Worm (Caenorhabditis elegans) whole organism, young adult: ENCODE measurements around the gene lys-6.

ENCODE experiments used
- B0336.3 ChIP-seq: fragments of 200-800 bp; sonication (Bioruptor generic); IDR thresholded peaks from 2 replicates; pipeline ENCODE4 v1.3.6; 2022; ENCODE audit warnings: missing genetic modification characterization, missing compliant biosample characterization
- F23B12.7 ChIP-seq: sonication (generic microtip); optimal IDR thresholded peaks from 2 replicates; lab custom pipeline; 2017; ENCODE audit warnings: missing genetic modification characterization, mild to moderate bottlenecking, missing compliant biosample characterization, antibody characterized with exemption, moderate library complexity; ENCODE audit not compliant: insufficient read depth
- F33H1.4 ChIP-seq: fragments of 200-800 bp; sonication (Bioruptor generic); IDR thresholded peaks from 2 replicates; pipeline ENCODE4 v1.3.6; 2022; ENCODE audit warnings: missing genetic modification reagents, missing genetic modification characterization, missing compliant biosample characterization
- F49E8.2 ChIP-seq: sonication (generic microtip); optimal IDR thresholded peaks from 3 replicates; lab custom pipeline; 2017; ENCODE audit warnings: missing genetic modification characterization, mild to moderate bottlenecking, missing compliant biosample characterization, antibody characterized with exemption, moderate library complexity; ENCODE audit not compliant: insufficient read depth
- K11D2.4 ChIP-seq: fragments of 200-800 bp; sonication (Bioruptor generic); IDR thresholded peaks from 2 replicates; pipeline ENCODE4 v1.3.6; 2022; ENCODE audit warnings: missing genetic modification reagents, missing genetic modification characterization, missing compliant biosample characterization
- T26A5.8 ChIP-seq: sonication (generic microtip); optimal IDR thresholded peaks from 2 replicates; lab custom pipeline; 2016; ENCODE audit warnings: missing genetic modification characterization, missing compliant biosample characterization
- Y53G8AR.9 ChIP-seq: fragments of 200-800 bp; sonication (Bioruptor generic); conservative IDR thresholded peaks from 2 replicates; pipeline ENCODE4 v1.3.6; 2022; ENCODE audit warnings: missing genetic modification reagents, missing genetic modification characterization, missing compliant biosample characterization
- Y56A3A.18 ChIP-seq: fragments of 200-800 bp; sonication (Bioruptor generic); IDR thresholded peaks from 2 replicates; pipeline ENCODE4 v1.3.6; 2022; ENCODE audit warnings: missing genetic modification reagents, missing genetic modification characterization, missing compliant biosample characterization
- aptf-3 ChIP-seq: fragments of 200-800 bp; sonication (Bioruptor generic); IDR thresholded peaks from 2 replicates; pipeline ENCODE4 v1.3.6; 2022; ENCODE audit warnings: missing genetic modification characterization, missing compliant biosample characterization
- attf-5 ChIP-seq: fragments of 200-800 bp; sonication (Bioruptor generic); optimal IDR thresholded peaks from 2 replicates; lab custom pipeline; 2018; ENCODE audit warnings: mild to moderate bottlenecking, missing genetic modification characterization, missing compliant biosample characterization
- attf-6 ChIP-seq: fragments of 200-800 bp; sonication (Bioruptor generic); IDR thresholded peaks from 2 replicates; pipeline ENCODE4 v1.3.6; 2022; ENCODE audit warnings: missing genetic modification reagents, missing genetic modification characterization, missing compliant biosample characterization
- bed-1 ChIP-seq: fragments of 200-800 bp; sonication (Bioruptor generic); IDR thresholded peaks from 2 replicates; pipeline ENCODE4 v1.3.6; 2022; ENCODE audit warnings: missing genetic modification reagents, missing genetic modification characterization, missing compliant biosample characterization
- bed-2 ChIP-seq: fragments of 200-800 bp; sonication (Bioruptor generic); IDR thresholded peaks from 2 replicates; pipeline ENCODE4 v1.3.6; 2022; ENCODE audit warnings: missing genetic modification reagents, missing genetic modification characterization, missing compliant biosample characterization
- cebp-2 ChIP-seq: fragments of 200-800 bp; sonication (Bioruptor generic); IDR thresholded peaks from 2 replicates; pipeline ENCODE4 v1.3.6; 2022; ENCODE audit warnings: missing genetic modification characterization, missing compliant biosample characterization
- ceh-40 ChIP-seq: fragments of 200-800 bp; sonication (Bioruptor generic); IDR thresholded peaks from 2 replicates; pipeline ENCODE4 v1.3.6; 2022; ENCODE audit warnings: missing genetic modification characterization, missing compliant biosample characterization
- efl-1 ChIP-seq: fragments of 150-350 bp; optimal IDR thresholded peaks from 2 replicates; lab custom pipeline; 2014; ENCODE audit warnings: missing biosample characterization, missing genetic modification reagents, missing genetic modification characterization
- egl-18 ChIP-seq: fragments of 200-800 bp; sonication (Bioruptor generic); IDR thresholded peaks from 2 replicates; pipeline ENCODE4 v1.3.6; 2022; ENCODE audit warnings: missing genetic modification reagents, missing genetic modification characterization, missing compliant biosample characterization
- ekl-4 ChIP-seq: fragments of 200-800 bp; sonication (Bioruptor generic); IDR thresholded peaks from 2 replicates; pipeline ENCODE4 v1.3.6; 2022; ENCODE audit warnings: missing genetic modification reagents, missing genetic modification characterization, missing compliant biosample characterization
- him-1 ChIP-seq: sonication (generic microtip); optimal IDR thresholded peaks from 2 replicates; lab custom pipeline; 2016; ENCODE audit warnings: missing genotype, missing genetic modification reagents, missing genetic modification characterization, missing compliant biosample characterization
- hrde-1 ChIP-seq: sonication (generic microtip); optimal IDR thresholded peaks from 2 replicates; lab custom pipeline; 2016; ENCODE audit warnings: missing genetic modification characterization, mild to moderate bottlenecking, missing compliant biosample characterization, moderate library complexity, missing genotype, missing genetic modification reagents, borderline replicate concordance
- lag-1 ChIP-seq: fragments of 200-800 bp; sonication (Bioruptor generic); IDR thresholded peaks from 2 replicates; pipeline ENCODE4 v1.3.6; 2022; ENCODE audit warnings: missing genetic modification reagents, missing genetic modification characterization, missing compliant biosample characterization
- lin-26 ChIP-seq: fragments of 200-800 bp; sonication (Bioruptor generic); IDR thresholded peaks from 2 replicates; pipeline ENCODE4 v1.3.6; 2022; ENCODE audit warnings: missing genetic modification reagents, missing genetic modification characterization, missing compliant biosample characterization
- lin-40 ChIP-seq: sonication (generic microtip); optimal IDR thresholded peaks from 2 replicates; lab custom pipeline; 2016; ENCODE audit warnings: missing genetic modification characterization, mild to moderate bottlenecking, missing compliant biosample characterization, missing genotype, missing genetic modification reagents
- madf-3 ChIP-seq: fragments of 200-800 bp; sonication (Bioruptor generic); IDR thresholded peaks from 2 replicates; pipeline ENCODE4 v1.3.6; 2022; ENCODE audit warnings: missing genetic modification reagents, missing genetic modification characterization, missing compliant biosample characterization
- madf-6 ChIP-seq: fragments of 200-800 bp; sonication (Bioruptor generic); IDR thresholded peaks from 2 replicates; pipeline ENCODE4 v1.3.6; 2022; ENCODE audit warnings: missing genetic modification reagents, missing genetic modification characterization, missing compliant biosample characterization
- mxl-1 ChIP-seq: sonication (generic microtip); optimal IDR thresholded peaks from 2 replicates; lab custom pipeline; 2016; ENCODE audit warnings: missing genetic modification characterization, missing compliant biosample characterization
- nhr-120 ChIP-seq: fragments of 200-800 bp; sonication (Bioruptor generic); IDR thresholded peaks from 2 replicates; pipeline ENCODE4 v1.3.6; 2022; ENCODE audit warnings: missing genetic modification characterization, missing compliant biosample characterization
- nhr-27 ChIP-seq: fragments of 200-800 bp; sonication (Bioruptor generic); optimal IDR thresholded peaks from 2 replicates; lab custom pipeline; 2018; ENCODE audit warnings: mild to moderate bottlenecking, missing genetic modification characterization, moderate library complexity, missing compliant biosample characterization
- pbrm-1 ChIP-seq: fragments of 200-800 bp; sonication (Bioruptor generic); IDR thresholded peaks from 2 replicates; pipeline ENCODE4 v1.3.6; 2022; ENCODE audit warnings: missing genetic modification reagents, missing genetic modification characterization, missing compliant biosample characterization
- rec-8 ChIP-seq, 2 experiments: sonication (generic microtip); optimal IDR thresholded peaks; 2 replicates each; lab custom pipeline; 2016; ENCODE audit warnings: mild to moderate bottlenecking in 2 of 2, missing genetic modification characterization in 2 of 2, missing genetic modification reagents in 2 of 2, missing genotype in 2 of 2, missing biosample characterization in 1 of 2, missing compliant biosample characterization in 1 of 2, moderate library complexity in 1 of 2
- rpc-1 ChIP-seq, 2 experiments: fragments of 150-350 bp in 1 of 2; sonication (generic microtip) in 1 of 2; optimal IDR thresholded peaks; 2 replicates each; lab custom pipeline; 2014 to 2018; ENCODE audit warnings: missing biosample characterization in 1 of 2, missing genetic modification characterization in 1 of 2, missing genetic modification reagents in 1 of 2, missing genotype in 1 of 2
- sdz-38 ChIP-seq: sonication (generic microtip); optimal IDR thresholded peaks from 2 replicates; lab custom pipeline; 2016; ENCODE audit warnings: missing genotype, missing genetic modification characterization, missing compliant biosample characterization
- snpc-1.1 ChIP-seq: sonication (generic microtip); optimal IDR thresholded peaks from 2 replicates; lab custom pipeline; 2017; ENCODE audit warnings: missing genetic modification characterization, mild to moderate bottlenecking, missing compliant biosample characterization, antibody characterized with exemption, moderate library complexity, missing genotype, missing genetic modification reagents; ENCODE audit not compliant: insufficient read depth
- snpc-4 ChIP-seq, 5 experiments: fragments of 150-350 bp in 1 of 5; sonication (generic microtip) in 4 of 5; optimal IDR thresholded peaks; 2 replicates each; lab custom pipeline; 2014 to 2018; ENCODE audit warnings: missing genetic modification characterization in 5 of 5, missing biosample characterization in 3 of 5, antibody characterized with exemption in 2 of 5, mild to moderate bottlenecking in 2 of 5, missing compliant biosample characterization in 2 of 5, missing genotype in 2 of 5, moderate library complexity in 2 of 5, missing genetic modification reagents in 1 of 5
- tbp1 ChIP-seq: fragments of 200-800 bp; sonication (Bioruptor generic); optimal IDR thresholded peaks from 2 replicates; lab custom pipeline; 2018; ENCODE audit warnings: mild to moderate bottlenecking, missing genetic modification characterization, missing compliant biosample characterization
- tlf-1 ChIP-seq: fragments of 200-800 bp; sonication (Bioruptor generic); optimal IDR thresholded peaks from 2 replicates; lab custom pipeline; 2018; ENCODE audit warnings: mild to moderate bottlenecking, missing genetic modification characterization, missing compliant biosample characterization
- xnd-1 ChIP-seq: sonication (generic microtip); optimal IDR thresholded peaks from 2 replicates; lab custom pipeline; 2016; ENCODE audit warnings: missing genotype, missing genetic modification reagents, missing genetic modification characterization, missing compliant biosample characterization
- zfh-2 ChIP-seq: fragments of 200-800 bp; sonication (Bioruptor generic); conservative IDR thresholded peaks from 2 replicates; pipeline ENCODE4 v1.3.6; 2022; ENCODE audit warnings: missing genetic modification reagents, missing genetic modification characterization, missing compliant biosample characterization
- zim-3 ChIP-seq: sonication (generic microtip); optimal IDR thresholded peaks from 2 replicates; lab custom pipeline; 2017; ENCODE audit warnings: mild to moderate bottlenecking, missing genetic modification characterization, moderate library complexity, missing compliant biosample characterization
- ztf-28 ChIP-seq: fragments of 200-800 bp; sonication (Bioruptor generic); IDR thresholded peaks from 2 replicates; pipeline ENCODE4 v1.3.6; 2022; ENCODE audit warnings: missing genetic modification reagents, missing genetic modification characterization, missing compliant biosample characterization
- ztf-3 ChIP-seq: fragments of 200-800 bp; sonication (Bioruptor generic); optimal IDR thresholded peaks from 2 replicates; lab custom pipeline; 2018; ENCODE audit warnings: mild to moderate bottlenecking, missing genetic modification characterization, missing compliant biosample characterization

lys-6 gene

DNA sequence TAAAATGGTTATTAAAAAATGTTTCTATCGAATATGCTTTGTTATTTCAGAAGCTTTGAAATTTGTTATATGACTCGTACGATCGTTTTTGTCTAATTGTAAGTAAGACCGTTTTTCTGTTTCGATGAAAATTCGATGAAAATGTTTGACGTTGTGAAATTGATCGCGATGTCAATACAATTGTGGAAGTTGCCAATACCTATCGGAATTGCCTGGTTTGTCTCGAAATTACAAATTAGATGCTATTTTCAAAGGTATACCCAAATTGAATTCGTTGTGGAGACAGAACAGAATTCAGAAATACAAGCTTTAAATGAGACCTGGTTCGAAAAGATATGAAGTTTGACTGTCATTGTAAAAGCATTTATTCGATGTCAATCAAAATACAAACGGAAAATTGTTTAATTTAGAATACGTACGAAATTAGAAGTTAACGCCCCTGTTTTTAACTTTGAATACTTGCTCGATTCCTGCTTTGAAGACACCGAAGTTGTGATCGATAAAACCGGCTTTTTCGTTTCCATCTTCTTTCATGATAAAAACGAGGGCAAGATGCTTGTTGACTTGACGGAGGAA lies 24.4 kb downstream of the lys-6 start:
- TF ChIP-seq tbp1 (no peak), F49E8.2 (tag; lab: Kevin White, UChicago) (peak; percentile 39), Y56A3A.18 (GFP tag; lab: Robert Waterston, UW) (no peak), Y53G8AR.9 (GFP tag; lab: Robert Waterston, UW) (peak; percentile 48; the same call in 1 of the 2 replicates), xnd-1 (tag; lab: Kevin White, UChicago) (no peak), efl-1 (GFP tag; lab: Kevin White, UChicago) (no peak), nhr-27 (tag; lab: Kevin White, UChicago) (no peak), him-1 (peak; percentile 30), bed-1 (GFP tag; lab: Robert Waterston, UW) (no peak), snpc-1.1 (tag; lab: Kevin White, UChicago) (peak; percentile 32), B0336.3 (GFP tag; lab: Robert Waterston, UW) (peak; percentile 58; the same call in 1 of the 2 replicates), madf-3 (GFP tag; lab: Robert Waterston, UW) (0 out of 2 replicates have a peak, but pooled peaks have one; percentile 66), egl-18 (no peak), madf-6 (peak; percentile 44; the same call in 1 of the 2 replicates), tlf-1 (no peak), hrde-1 (tag; lab: Kevin White, UChicago) (peak; percentile 68), sdz-38 (no peak), lag-1 (GFP tag; lab: Robert Waterston, UW) (no peak), pbrm-1 (0 out of 2 replicates have a peak, but pooled peaks have one; percentile 43), ekl-4 (GFP tag; lab: Robert Waterston, UW) (peak; percentile 56; the same call in 1 of the 2 replicates), attf-6 (GFP tag; lab: Robert Waterston, UW) (peak; percentile 63; the same call in 1 of the 2 replicates), F33H1.4 (GFP tag; lab: Robert Waterston, UW) (peak; percentile 37), snpc-4 (GFP tag; optimal IDR thresholded peaks at IDR 0.05; lab: Kevin White, UChicago) (no peak), snpc-4 (tag; optimal IDR thresholded peaks at IDR 0.05; lab: Kevin White, UChicago) (peak in 1 of 4 experiments; percentile 49), mxl-1 (no peak)

DNA sequence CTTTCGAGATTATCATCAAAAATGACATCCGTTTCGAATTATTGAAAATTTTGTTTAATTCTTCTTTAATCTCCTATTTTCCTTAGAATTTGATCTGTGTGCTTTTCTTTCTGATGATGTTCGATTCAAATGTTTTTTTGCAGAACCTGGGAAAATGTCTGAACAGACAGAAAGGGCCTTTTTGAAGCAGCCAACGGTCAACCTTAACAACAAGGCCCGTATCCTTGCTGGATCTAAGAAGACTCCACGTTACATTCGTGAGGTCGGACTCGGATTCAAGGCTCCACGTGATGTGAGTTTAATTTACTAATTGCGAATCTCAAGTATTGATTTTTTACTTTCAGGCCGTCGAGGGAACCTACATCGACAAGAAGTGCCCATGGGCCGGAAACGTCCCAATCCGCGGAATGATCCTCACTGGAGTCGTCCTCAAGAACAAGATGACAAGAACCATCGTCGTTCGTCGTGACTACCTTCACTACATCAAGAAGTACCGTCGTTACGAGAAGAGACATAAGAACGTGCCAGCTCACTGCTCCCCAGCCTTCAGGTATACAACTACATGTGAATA lies 25.2 kb downstream of the lys-6 start, which contains the start of gene rps-11:
Gene rps-11 (plus strand): TSS at position 144 of the 571 bp plus-strand sequence.
- no peak for TF ChIP-seq nhr-27 (tag; lab: Kevin White, UChicago)
- TF ChIP-seq F23B12.7 (tag; lab: Kevin White, UChicago): no peak
- no peak for TF ChIP-seq bed-2 (GFP tag; lab: Robert Waterston, UW)
- TF ChIP-seq zim-3: no peak
- TF ChIP-seq rec-8 (tag; optimal IDR thresholded peaks at IDR 0.05; lab: Kevin White, UChicago): no peak
- TF ChIP-seq rpc-1 (optimal IDR thresholded peaks at IDR 0.05; lab: Kevin White, UChicago): no peak
- TF ChIP-seq rpc-1 (tag; optimal IDR thresholded peaks at IDR 0.05; lab: Kevin White, UChicago): no peak
- 0 out of 2 replicates have a peak, but pooled peaks have one; percentile 48 for TF ChIP-seq bed-1 (GFP tag; lab: Robert Waterston, UW)
- TF ChIP-seq, all 124 proteins: peak for 1

- TF ChIP-seq rec-8 (tag; optimal IDR thresholded peaks at IDR 0.05; lab: Kevin White, UChicago) (peak in 1 of 2 experiments; percentile 21), ceh-40 (GFP tag; lab: Robert Waterston, UW) (no peak), K11D2.4 (GFP tag; lab: Robert Waterston, UW) (0 out of 2 replicates have a peak, but pooled peaks have one; percentile 14), T26A5.8 (tag; lab: Kevin White, UChicago) (no peak), lin-40 (peak; percentile 49), cebp-2 (no peak), him-1 (no peak), madf-3 (GFP tag; lab: Robert Waterston, UW) (peak; percentile 74; the same call in 1 of the 2 replicates), attf-5 (peak; percentile 30), egl-18 (no peak), ztf-3 (GFP tag; lab: Kevin White, UChicago) (no peak), lin-26 (no peak), nhr-120 (GFP tag; lab: Robert Waterston, UW) (no peak), ztf-28 (GFP tag; lab: Robert Waterston, UW) (no peak), zfh-2 (GFP tag; lab: Robert Waterston, UW) (no peak), aptf-3 (no peak), F23B12.7 (tag; lab: Kevin White, UChicago) (peak; percentile 75)
Observed at ce11 chrIV:11601721-11602405, 25.9 kb downstream of the lys-6 start.
